Worm (Caenorhabditis elegans) whole organism, early embryonic: ENCODE measurements around the gene D1086.9.

Experiments used
- B0310.2 ChIP-seq: sonication (generic microtip); optimal IDR thresholded peaks from 2 replicates; lab custom pipeline; 2016; ENCODE audit warnings: mild to moderate bottlenecking, missing genetic modification characterization, missing compliant biosample characterization
- F13C5.2 ChIP-seq: sonication (generic microtip); optimal IDR thresholded peaks from 2 replicates; lab custom pipeline; 2017; ENCODE audit warnings: mild to moderate bottlenecking, missing genetic modification characterization, inconsistent platforms, missing compliant biosample characterization
- ama-1 ChIP-seq: fragments of 150-350 bp; optimal IDR thresholded peaks from 2 replicates; lab custom pipeline; 2014
- flt-1 ChIP-seq: fragments of 200-800 bp; sonication (Bioruptor generic); IDR thresholded peaks from 2 replicates; pipeline ENCODE4 v1.3.6; 2022; ENCODE audit warnings: missing genetic modification characterization, missing compliant biosample characterization
- hmbx-1 ChIP-seq: sonication (generic microtip); optimal IDR thresholded peaks from 2 replicates; lab custom pipeline; 2016; ENCODE audit warnings: mild to moderate bottlenecking, missing genetic modification characterization, missing compliant biosample characterization
- tbx-11 ChIP-seq: fragments of 200-800 bp; sonication (Bioruptor generic); IDR thresholded peaks from 2 replicates; pipeline ENCODE4 v1.3.6; 2022; ENCODE audit warnings: missing genetic modification characterization, missing compliant biosample characterization
- tbx-37 ChIP-seq: fragments of 200-800 bp; sonication (Bioruptor generic); conservative IDR thresholded peaks from 2 replicates; pipeline ENCODE4 v1.3.6; 2022; ENCODE audit warnings: missing genetic modification reagents, missing genetic modification characterization, missing compliant biosample characterization

- TF ChIP-seq hmbx-1 (tag; lab: Kevin White, UChicago) (no peak), tbx-37 (GFP tag; lab: Robert Waterston, UW) (no peak), tbx-11 (GFP tag; lab: Robert Waterston, UW) (no peak), ama-1 (no peak), F13C5.2 (tag; lab: Kevin White, UChicago) (no peak), B0310.2 (tag; lab: Kevin White, UChicago) (no peak), flt-1 (GFP tag; lab: Robert Waterston, UW) (no peak)
Measured at ce11 chrV:14147114-14147513, 43.0 kb downstream of the D1086.9 start.
